Fruit fly (Drosophila melanogaster): ENCODE measurements around the gene CG10154.
A peak's percentile ranks its signal among the peaks of the same experiment; 100 is the strongest.

The CG10154 gene

DNA sequence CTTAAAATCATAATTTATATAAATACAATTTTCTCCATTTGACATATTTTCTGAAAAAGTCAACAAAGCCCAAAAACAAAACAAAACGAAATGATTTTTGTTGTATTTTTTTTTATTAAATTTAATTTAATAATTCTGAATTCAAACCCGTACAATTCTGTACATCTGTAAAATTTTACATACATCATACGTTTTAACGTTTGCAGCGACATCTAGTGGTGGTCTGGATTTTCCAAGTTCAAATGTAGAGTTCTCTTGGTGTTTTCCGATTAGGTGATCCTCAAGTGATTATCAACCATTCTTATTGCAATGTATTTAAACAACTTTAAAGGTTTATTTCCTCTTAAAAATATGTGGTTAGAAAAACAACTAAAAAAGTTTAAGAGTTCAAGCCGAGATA is 25.9 kb downstream of the CG10154 start (continued):
- no peak for TF ChIP-seq CG13287 (GFP tag; IDR thresholded peaks at IDR 0.05; ENCODE audit: partially characterized antibody)
- no peak for TF ChIP-seq CG2875 (GFP tag; optimal IDR thresholded peaks at IDR 0.05)
- no peak for TF ChIP-seq CG7357 (GFP tag; IDR thresholded peaks at IDR 0.05)
- no peak for TF ChIP-seq CG18011 (GFP tag; optimal IDR thresholded peaks at IDR 0.05)
- no peak for TF ChIP-seq CG3065 (GFP tag; optimal IDR thresholded peaks at IDR 0.05)
- TF ChIP-seq h (optimal IDR thresholded peaks at IDR 0.05), result no peak
- TF ChIP-seq kni (GFP tag; optimal IDR thresholded peaks at IDR 0.05), result no peak
- TF ChIP-seq luna (GFP tag; optimal IDR thresholded peaks at IDR 0.05), result no peak
- no peak for TF ChIP-seq CG3407 (GFP tag; optimal IDR thresholded peaks at IDR 0.05)
- peak; percentile 25 for TF ChIP-seq CG14710 (tag; optimal IDR thresholded peaks at IDR 0.05)
- TF ChIP-seq vfl (GFP tag; optimal IDR thresholded peaks at IDR 0.05), result no peak
- no peak for TF ChIP-seq CG4854 (GFP tag; optimal IDR thresholded peaks at IDR 0.05)
- TF ChIP-seq Ada2b (GFP tag; IDR thresholded peaks at IDR 0.05), result no peak
- peak; percentile 49 for TF ChIP-seq CG1603 (tag; optimal IDR thresholded peaks at IDR 0.05)
- TF ChIP-seq CTCF (GFP tag; optimal IDR thresholded peaks at IDR 0.05), result peak; percentile 99
- no peak for TF ChIP-seq CG34376 (GFP tag; optimal IDR thresholded peaks at IDR 0.05)
- TF ChIP-seq vnd (GFP tag; IDR thresholded peaks at IDR 0.05; ENCODE audit: partially characterized antibody), result no peak
- no peak for TF ChIP-seq cato (GFP tag; optimal IDR thresholded peaks at IDR 0.05; ENCODE audit: borderline replicate concordance)
- peak; percentile 4 for TF ChIP-seq CG3163 (GFP tag; optimal IDR thresholded peaks at IDR 0.05)
- no peak for TF ChIP-seq gsb-n (tag; optimal IDR thresholded peaks at IDR 0.05)
- TF ChIP-seq CG10959 (GFP tag; IDR thresholded peaks at IDR 0.05), result no peak
- no peak for TF ChIP-seq CG4707 (GFP tag; optimal IDR thresholded peaks at IDR 0.05)
- TF ChIP-seq Max (GFP tag; optimal IDR thresholded peaks at IDR 0.05), result no peak
- TF ChIP-seq CG8281 (tag; optimal IDR thresholded peaks at IDR 0.05), result no peak
- TF ChIP-seq CG17385 (GFP tag; optimal IDR thresholded peaks at IDR 0.05), result no peak
- TF ChIP-seq CG6813 (GFP tag; optimal IDR thresholded peaks at IDR 0.05), result no peak
- TF ChIP-seq PHDP (tag; optimal IDR thresholded peaks at IDR 0.05), result peak; percentile 13
- no peak for TF ChIP-seq CG2678 (tag; optimal IDR thresholded peaks at IDR 0.05)
- TF ChIP-seq insv (GFP tag; optimal IDR thresholded peaks at IDR 0.05), result peak in 1 of 2 experiments; percentile 99
- no peak for TF ChIP-seq slp2 (GFP tag; optimal IDR thresholded peaks at IDR 0.05)
- TF ChIP-seq run (tag; optimal IDR thresholded peaks at IDR 0.05), result no peak
- no peak for TF ChIP-seq unc-4 (GFP tag; IDR thresholded peaks at IDR 0.05; ENCODE audit: partially characterized antibody)
- no peak for TF ChIP-seq sens-2 (GFP tag; IDR thresholded peaks at IDR 0.05)
- TF ChIP-seq az2 (GFP tag; optimal IDR thresholded peaks at IDR 0.05), result peak; percentile 40
- no peak for TF ChIP-seq prd (optimal IDR thresholded peaks at IDR 0.05)
- TF ChIP-seq prd (GFP tag; IDR thresholded peaks at IDR 0.05), result no peak
- no peak for TF ChIP-seq CG8478 (optimal IDR thresholded peaks at IDR 0.05)
- TF ChIP-seq CG34224 (GFP tag; IDR thresholded peaks at IDR 0.05; ENCODE audit: partially characterized antibody), result no peak
- TF ChIP-seq seq (GFP tag; IDR thresholded peaks at IDR 0.05), result no peak
- peak; percentile 39 for TF ChIP-seq Sox102F (GFP tag; optimal IDR thresholded peaks at IDR 0.05)
- TF ChIP-seq CG13123 (GFP tag; optimal IDR thresholded peaks at IDR 0.05), result no peak
- no peak for TF ChIP-seq sc (optimal IDR thresholded peaks at IDR 0.05)
- no peak for TF ChIP-seq sc (GFP tag; optimal IDR thresholded peaks at IDR 0.05)
- peak; percentile 70 for TF ChIP-seq Ets65A (GFP tag)
- peak; percentile 11 for TF ChIP-seq pum (GFP tag; optimal IDR thresholded peaks at IDR 0.05)
- no peak for TF ChIP-seq CG9797 (GFP tag; optimal IDR thresholded peaks at IDR 0.05)
- TF ChIP-seq amos (GFP tag; IDR thresholded peaks at IDR 0.05; ENCODE audit: partially characterized antibody), result peak; percentile 56
- no peak for TF ChIP-seq schlank (tag; optimal IDR thresholded peaks at IDR 0.05)
- TF ChIP-seq chm (GFP tag; IDR thresholded peaks at IDR 0.05), result no peak
- no peak for TF ChIP-seq CG2202 (tag; optimal IDR thresholded peaks at IDR 0.05)
- no peak for TF ChIP-seq CG15073 (GFP tag; optimal IDR thresholded peaks at IDR 0.05)
- TF ChIP-seq rib (GFP tag; IDR thresholded peaks at IDR 0.05), result no peak
- TF ChIP-seq tup (GFP tag; optimal IDR thresholded peaks at IDR 0.05), result no peak
